Fruit fly (Drosophila melanogaster): Measurements from ENCODE around the gene Pburs.
A peak's percentile ranks its signal among the peaks of the same experiment; 100 is the strongest.

The Pburs gene

DNA sequence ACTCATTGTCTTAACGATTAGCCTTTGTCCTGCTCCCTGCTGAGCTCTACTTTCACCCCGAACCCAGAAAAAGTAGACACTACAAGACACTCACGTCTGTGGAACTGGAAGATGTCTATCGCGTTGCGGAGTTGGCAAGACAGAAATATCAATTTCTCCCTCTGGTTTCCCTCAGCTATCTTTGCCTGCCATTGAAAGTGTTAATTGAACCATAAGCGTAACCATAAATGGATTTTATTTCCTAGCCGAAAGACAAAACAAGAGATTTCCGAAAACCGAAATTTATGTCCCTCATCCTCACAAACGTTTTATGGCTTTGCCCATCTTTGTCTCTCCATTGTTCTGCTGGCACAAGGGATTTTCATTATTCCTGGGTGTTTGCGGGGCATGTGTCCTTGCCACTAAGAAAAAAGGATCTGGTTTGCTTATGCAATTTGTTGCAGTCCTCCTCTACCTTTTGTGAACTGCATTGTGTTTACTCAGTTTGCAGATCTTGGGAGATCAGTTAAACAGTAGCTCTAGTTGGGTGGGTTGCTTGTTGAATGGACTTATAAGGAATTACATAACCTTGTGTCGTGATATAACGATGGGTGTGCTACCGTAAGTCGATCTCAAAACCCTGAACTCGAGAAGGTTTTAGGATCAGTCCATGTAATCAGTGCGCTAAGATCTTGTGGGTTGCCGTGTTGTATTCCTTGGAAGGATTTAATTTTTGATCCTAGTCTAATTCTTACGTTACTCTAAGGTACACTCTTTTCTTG is 18.9 kb upstream of the Pburs start (continued):
- TF ChIP-seq gt (GFP tag; IDR thresholded peaks at IDR 0.05) = peak; percentile 43; the same call in 1 of the 2 replicates
- TF ChIP-seq Bteb2 (GFP tag; optimal IDR thresholded peaks at IDR 0.05) = no peak
- no peak for TF ChIP-seq gcm (GFP tag; optimal IDR thresholded peaks at IDR 0.05)
- no peak for TF ChIP-seq CG11723 (GFP tag; optimal IDR thresholded peaks at IDR 0.05)
- peak; percentile 20 for TF ChIP-seq CG13894 (tag; optimal IDR thresholded peaks at IDR 0.05)
- no peak for TF ChIP-seq CG6813 (GFP tag; optimal IDR thresholded peaks at IDR 0.05)
- TF ChIP-seq CG11093 (GFP tag; IDR thresholded peaks at IDR 0.05) = no peak
- no peak for TF ChIP-seq luna (GFP tag; optimal IDR thresholded peaks at IDR 0.05)
- peak; percentile 1 for TF ChIP-seq odd (GFP tag; optimal IDR thresholded peaks at IDR 0.05)
- peak; percentile 93 for TF ChIP-seq Kr (GFP tag; optimal IDR thresholded peaks at IDR 0.05)
- no peak for TF ChIP-seq HmgZ (tag; optimal IDR thresholded peaks at IDR 0.05)
- TF ChIP-seq prd (optimal IDR thresholded peaks at IDR 0.05) = no peak
- TF ChIP-seq prd (GFP tag; IDR thresholded peaks at IDR 0.05) = peak; percentile 32; the same call in 1 of the 3 replicates
- no peak for TF ChIP-seq Optix (GFP tag; IDR thresholded peaks at IDR 0.05)
- peak in 1 of 2 experiments; percentile 95 for TF ChIP-seq tll (GFP tag; optimal IDR thresholded peaks at IDR 0.05)
- TF ChIP-seq NK7.1 (GFP tag; optimal IDR thresholded peaks at IDR 0.05) = no peak
- TF ChIP-seq gsb-n (tag; optimal IDR thresholded peaks at IDR 0.05) = peak; percentile 53
- TF ChIP-seq NFAT (GFP tag; IDR thresholded peaks at IDR 0.05) = no peak
- no peak for TF ChIP-seq Chrac-16 (GFP tag; optimal IDR thresholded peaks at IDR 0.05)
- TF ChIP-seq twi (tag; optimal IDR thresholded peaks at IDR 0.05) = peak; percentile 88
- peak; percentile 61; the same call in 2 of the 3 replicates for TF ChIP-seq CG2199 (GFP tag; IDR thresholded peaks at IDR 0.05)
- peak; percentile 67 for TF ChIP-seq CG7271 (tag; optimal IDR thresholded peaks at IDR 0.05)
- no peak for TF ChIP-seq Abd-B (GFP tag; optimal IDR thresholded peaks at IDR 0.05)
- TF ChIP-seq cad (GFP tag; optimal IDR thresholded peaks at IDR 0.05) = peak; percentile 93
- peak; percentile 25 for TF ChIP-seq CG7745 (tag; optimal IDR thresholded peaks at IDR 0.05)
- peak; percentile 99 for TF ChIP-seq D (optimal IDR thresholded peaks at IDR 0.05)
- peak; percentile 61 for TF ChIP-seq D (GFP tag; optimal IDR thresholded peaks at IDR 0.05)
- no peak for TF ChIP-seq bcd (GFP tag; optimal IDR thresholded peaks at IDR 0.05)
- TF ChIP-seq CG11560 (tag; IDR thresholded peaks at IDR 0.05) = no peak
- TF ChIP-seq CoRest (tag; optimal IDR thresholded peaks at IDR 0.05) = no peak
- TF ChIP-seq CG12659 (GFP tag; optimal IDR thresholded peaks at IDR 0.05) = no peak
- no peak for TF ChIP-seq GATAe (GFP tag; conservative IDR thresholded peaks at IDR 0.05)
- peak; percentile 4 for TF ChIP-seq CG33557 (GFP tag; optimal IDR thresholded peaks at IDR 0.05)
- TF ChIP-seq Ssrp (tag; optimal IDR thresholded peaks at IDR 0.05) = no peak
- TF ChIP-seq Pdp1 (GFP tag; optimal IDR thresholded peaks at IDR 0.05) = peak in 1 of 2 experiments; percentile 64
- no peak for TF ChIP-seq CG10267 (tag; optimal IDR thresholded peaks at IDR 0.05)
- peak; percentile 84 for TF ChIP-seq pros (GFP tag; optimal IDR thresholded peaks at IDR 0.05)
- peak; percentile 77 for TF ChIP-seq abd-A (tag; optimal IDR thresholded peaks at IDR 0.05)
- no peak for TF ChIP-seq bigmax (GFP tag; optimal IDR thresholded peaks at IDR 0.05)

DNA sequence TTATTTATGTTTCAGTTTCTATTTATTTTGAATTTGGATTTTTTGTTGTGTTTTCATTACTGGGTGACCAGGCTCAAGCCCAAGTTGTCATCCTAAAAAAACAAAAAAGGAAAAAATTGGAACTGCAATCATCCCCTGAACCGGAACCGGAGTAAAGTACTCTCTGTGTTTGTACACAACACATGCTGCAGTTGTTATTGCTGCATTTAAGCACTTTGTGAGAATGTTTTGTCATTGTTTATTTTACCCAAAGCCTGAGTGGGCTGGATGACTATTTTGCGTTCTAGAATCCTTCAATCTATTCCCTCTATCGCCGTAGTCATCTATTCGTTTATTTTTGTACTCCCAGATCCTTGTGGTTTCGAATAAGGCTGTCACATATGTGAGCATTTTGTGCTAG is 17.3 kb upstream of the Pburs start:
- TF ChIP-seq BtbVII (GFP tag; optimal IDR thresholded peaks at IDR 0.05) (no peak), CG33557 (GFP tag; optimal IDR thresholded peaks at IDR 0.05) (peak; percentile 10), CG8281 (tag; optimal IDR thresholded peaks at IDR 0.05) (no peak), CG10543 (GFP tag; optimal IDR thresholded peaks at IDR 0.05) (no peak), luna (GFP tag; optimal IDR thresholded peaks at IDR 0.05) (no peak), ERR (GFP tag; optimal IDR thresholded peaks at IDR 0.05) (no peak), kni (GFP tag; optimal IDR thresholded peaks at IDR 0.05) (no peak), fd102C (GFP tag; optimal IDR thresholded peaks at IDR 0.05) (peak; percentile 64), p53 (GFP tag; optimal IDR thresholded peaks at IDR 0.05) (no peak), twi (tag; optimal IDR thresholded peaks at IDR 0.05) (peak; percentile 96), CG17359 (tag; optimal IDR thresholded peaks at IDR 0.05) (no peak), CG9876 (GFP tag; optimal IDR thresholded peaks at IDR 0.05) (no peak), psq (GFP tag; optimal IDR thresholded peaks at IDR 0.05) (no peak), CG2199 (GFP tag; IDR thresholded peaks at IDR 0.05) (0 out of 3 replicates have a peak, but pooled peaks have one; percentile 45), gfzf (GFP tag; optimal IDR thresholded peaks at IDR 0.05) (no peak)
